Worm (Caenorhabditis elegans) whole organism, L2 larva: ENCODE data around the gene F49F1.12.

Source experiments
- aly-2 ChIP-seq: fragments of 150-350 bp; optimal IDR thresholded peaks from 2 replicates; lab custom pipeline; 2014; ENCODE audit warnings: missing biosample characterization, missing genetic modification characterization
- dmd-4 ChIP-seq: sonication (generic microtip); optimal IDR thresholded peaks from 2 replicates; lab custom pipeline; 2017; ENCODE audit warnings: missing biosample characterization, missing genetic modification characterization
- egl-27 ChIP-seq: sonication (generic microtip); optimal IDR thresholded peaks from 3 replicates; lab custom pipeline; 2017; ENCODE audit warnings: missing biosample characterization, missing genetic modification reagents, missing genetic modification characterization
- lin-13 ChIP-seq: fragments of 150-350 bp; optimal IDR thresholded peaks from 2 replicates; lab custom pipeline; 2014; ENCODE audit warnings: missing biosample characterization, missing genetic modification reagents, missing genetic modification characterization
- lin-39 ChIP-seq: fragments of 150-350 bp; optimal IDR thresholded peaks from 2 replicates; lab custom pipeline; 2014; ENCODE audit warnings: missing biosample characterization, missing genetic modification reagents, missing genetic modification characterization
- nhr-10 ChIP-seq: sonication (generic microtip); optimal IDR thresholded peaks from 2 replicates; lab custom pipeline; 2017; ENCODE audit warnings: missing biosample characterization, missing genetic modification characterization
- peb-1 ChIP-seq: fragments of 150-350 bp; optimal IDR thresholded peaks from 2 replicates; lab custom pipeline; 2014; ENCODE audit warnings: missing biosample characterization, missing genetic modification characterization
- unc-55 ChIP-seq: fragments of 150-350 bp; sonication (generic microtip); optimal IDR thresholded peaks from 3 replicates; lab custom pipeline; 2014; ENCODE audit warnings: missing biosample characterization, missing genetic modification reagents, missing genetic modification characterization
- unc-62 ChIP-seq: fragments of 150-350 bp; optimal IDR thresholded peaks from 2 replicates; lab custom pipeline; 2014; ENCODE audit warnings: missing biosample characterization, missing genetic modification reagents, missing genetic modification characterization
- zag-1 ChIP-seq: fragments of 150-350 bp; optimal IDR thresholded peaks from 2 replicates; lab custom pipeline; 2014; ENCODE audit warnings: missing biosample characterization, missing genetic modification characterization
- ztf-11 ChIP-seq: sonication (generic microtip); optimal IDR thresholded peaks from 2 replicates; lab custom pipeline; 2017; ENCODE audit warnings: missing biosample characterization, missing genetic modification characterization

DNA sequence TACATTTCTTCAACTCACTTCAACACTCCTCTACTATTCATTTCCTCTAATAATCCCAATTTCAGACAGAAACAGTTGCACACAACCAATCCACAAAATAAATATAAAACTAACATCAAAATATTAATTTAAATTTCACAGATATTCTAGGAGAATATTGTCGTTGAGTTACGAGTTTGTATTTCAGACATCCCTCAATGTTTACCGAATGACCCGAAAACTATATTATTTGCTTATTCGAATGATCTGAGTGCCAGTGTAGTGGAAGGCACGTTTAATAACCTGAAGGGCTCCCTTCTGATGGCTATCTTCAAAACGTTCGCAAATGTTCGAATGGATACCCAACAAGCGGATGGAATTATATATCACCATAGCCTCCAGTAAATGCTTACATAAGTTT, 1.9 kb upstream of the F49F1.12 start, which contains the start of gene R07C12.3:
- TF ChIP-seq zag-1 (no peak), lin-13 (no peak), unc-55 (no peak), dmd-4 (no peak), ztf-11 (tag; lab: Kevin White, UChicago) (no peak), peb-1 (no peak), aly-2 (tag; lab: Kevin White, UChicago) (no peak), lin-39 (tag; lab: Kevin White, UChicago) (no peak), nhr-10 (tag; lab: Kevin White, UChicago) (no peak), unc-62 (no peak), egl-27 (tag; lab: Kevin White, UChicago) (no peak)
